Comparison of ENCODE assay signal across 5 fruit fly cellular contexts in the genomic region with DNA sequence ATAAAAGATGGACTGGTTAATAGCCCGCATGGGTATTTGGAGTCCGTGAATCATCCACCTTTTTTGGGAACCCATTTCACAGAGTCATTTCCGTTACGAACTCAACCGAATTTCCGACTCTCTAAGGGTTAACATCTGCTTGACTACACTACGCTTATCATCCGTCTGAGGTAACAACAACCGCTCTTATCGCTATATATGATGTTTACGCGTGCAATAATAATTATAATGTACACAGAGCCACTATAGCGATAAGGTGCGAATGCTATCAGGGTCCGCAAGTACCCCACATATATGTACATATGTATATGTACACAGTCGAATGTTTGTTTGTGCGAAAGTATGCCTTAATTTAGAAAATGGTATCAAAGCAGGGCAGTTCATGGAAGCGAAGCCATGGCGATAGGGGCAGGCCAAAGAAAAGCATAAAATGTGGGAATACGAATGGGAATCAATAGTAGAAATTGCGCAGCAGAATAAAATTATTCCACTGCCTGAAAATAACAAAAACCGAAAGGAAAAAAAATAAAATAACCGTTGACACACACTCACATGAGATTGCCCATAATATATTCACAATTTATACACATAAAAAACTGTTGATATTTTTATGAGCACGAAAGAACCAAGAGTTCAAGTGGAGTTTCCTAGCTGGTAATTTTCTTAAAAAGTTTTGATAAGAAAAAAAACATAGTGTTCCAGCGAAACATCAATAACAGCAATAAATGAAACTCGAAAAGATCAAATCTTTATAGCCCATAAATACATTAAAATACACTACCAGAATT.
TF ChIP-seq lines count a peak whose summit lies in the region.

No protein-coding gene starts in this region.

- TF ChIP-seq CTCF in whole organism, embryonic (GFP tag; optimal IDR thresholded peaks at IDR 0.05; lab: Kevin White, UChicago): peak; percentile 59

TF ChIP-seq in whole organism, adult, 20 proteins besides CTCF, POLR2A, EP300 and RAD21 (continues in another document):
- TF ChIP-seq cnc (optimal IDR thresholded peaks at IDR 0.05; lab: Kevin White, UChicago) (no peak), tj (GFP tag; optimal IDR thresholded peaks at IDR 0.05; lab: Kevin White, UChicago) (peak; percentile 65), kay (GFP tag; lab: Kevin White, UChicago; ENCODE audit: borderline replicate concordance) (peak; percentile 98), Mnt (GFP tag; optimal IDR thresholded peaks at IDR 0.05; lab: Kevin White, UChicago) (peak; percentile 91), CG7101 (tag; optimal IDR thresholded peaks at IDR 0.05; lab: Kevin White, UChicago) (peak; percentile 87), bab1 (GFP tag; optimal IDR thresholded peaks at IDR 0.05; lab: Kevin White, UChicago) (peak; percentile 57), CG7045 (GFP tag; optimal IDR thresholded peaks at IDR 0.05; lab: Kevin White, UChicago) (peak; percentile 80), pad (GFP tag; optimal IDR thresholded peaks at IDR 0.05; lab: Kevin White, UChicago) (peak; percentile 70), CG5204 (GFP tag; optimal IDR thresholded peaks at IDR 0.05; lab: Kevin White, UChicago) (no peak), Clk (GFP tag; optimal IDR thresholded peaks at IDR 0.05; lab: Kevin White, UChicago) (peak; percentile 42), Crg-1 (GFP tag; optimal IDR thresholded peaks at IDR 0.05; lab: Kevin White, UChicago) (peak; percentile 94), Hr96 (GFP tag; optimal IDR thresholded peaks at IDR 0.05; lab: Kevin White, UChicago) (no peak), CG14711 (tag; optimal IDR thresholded peaks at IDR 0.05; lab: Kevin White, UChicago) (peak; percentile 57), ovo (GFP tag; optimal IDR thresholded peaks at IDR 0.05; lab: Kevin White, UChicago) (peak; percentile 93), CG1620 (GFP tag; optimal IDR thresholded peaks at IDR 0.05; lab: Kevin White, UChicago) (peak; percentile 70), cic (GFP tag; optimal IDR thresholded peaks at IDR 0.05; lab: Kevin White, UChicago) (peak; percentile 98)

TF ChIP-seq in whole organism, embryonic, 481 proteins besides CTCF, POLR2A, EP300 and RAD21 (continues in another document):
- TF ChIP-seq CG12942 (GFP tag; optimal IDR thresholded peaks at IDR 0.05; lab: Kevin White, UChicago): peak; percentile 75
- no peak for TF ChIP-seq cato (GFP tag; optimal IDR thresholded peaks at IDR 0.05; lab: Kevin White, UChicago; ENCODE audit: borderline replicate concordance)
- TF ChIP-seq CG1602 (GFP tag; optimal IDR thresholded peaks at IDR 0.05; lab: Kevin White, UChicago): peak; percentile 66
- peak; percentile 62 for TF ChIP-seq CG9215 (GFP tag; IDR thresholded peaks at IDR 0.05; lab: Robert Waterston, UW)
- TF ChIP-seq CG15601 (tag; optimal IDR thresholded peaks at IDR 0.05; lab: Kevin White, UChicago): peak; percentile 96
- TF ChIP-seq CG16815 (GFP tag; optimal IDR thresholded peaks at IDR 0.05; lab: Kevin White, UChicago): no peak
- TF ChIP-seq hb (GFP tag; IDR thresholded peaks at IDR 0.05; lab: Robert Waterston, UW; ENCODE audit: partially characterized antibody): no peak
- TF ChIP-seq CG7357 (GFP tag; IDR thresholded peaks at IDR 0.05; lab: Robert Waterston, UW): peak; percentile 53; the same call in 2 of the 3 replicates
- TF ChIP-seq CG12299 (tag; optimal IDR thresholded peaks at IDR 0.05; lab: Kevin White, UChicago): peak; percentile 93
- TF ChIP-seq NFAT (GFP tag; IDR thresholded peaks at IDR 0.05; lab: Robert Waterston, UW): peak; percentile 47
- TF ChIP-seq chn (GFP tag; optimal IDR thresholded peaks at IDR 0.05; lab: Kevin White, UChicago): peak; percentile 38
- peak; percentile 47 for TF ChIP-seq CG10979 (tag; optimal IDR thresholded peaks at IDR 0.05; lab: Kevin White, UChicago)
- TF ChIP-seq CG42726 (GFP tag; IDR thresholded peaks at IDR 0.05; lab: Robert Waterston, UW; ENCODE audit: partially characterized antibody): no peak
- peak; percentile 88 for TF ChIP-seq CG1233 (GFP tag; optimal IDR thresholded peaks at IDR 0.05; lab: Kevin White, UChicago)
- peak; percentile 82 for TF ChIP-seq CG6854 (GFP tag; optimal IDR thresholded peaks at IDR 0.05; lab: Kevin White, UChicago)

TF ChIP-seq in whole organism, prepupa, 60 proteins besides CTCF, POLR2A, EP300 and RAD21 (continues in another document):
- TF ChIP-seq CG8119 (GFP tag; IDR thresholded peaks at IDR 0.05; lab: Robert Waterston, UW) (0 out of 3 replicates have a peak, but pooled peaks have one; percentile 11), Met (GFP tag; optimal IDR thresholded peaks at IDR 0.05; lab: Kevin White, UChicago) (peak; percentile 18), CG11762 (GFP tag; optimal IDR thresholded peaks at IDR 0.05; lab: Kevin White, UChicago; ENCODE audit: insufficient read depth) (no peak), CG6792 (GFP tag; optimal IDR thresholded peaks at IDR 0.05; lab: Kevin White, UChicago) (peak; percentile 45), Ets21C (GFP tag; optimal IDR thresholded peaks at IDR 0.05; lab: Kevin White, UChicago) (no peak), cyc (GFP tag; optimal IDR thresholded peaks at IDR 0.05; lab: Kevin White, UChicago) (no peak), topi (GFP tag; optimal IDR thresholded peaks at IDR 0.05; lab: Kevin White, UChicago) (no peak), Sox102F (GFP tag; optimal IDR thresholded peaks at IDR 0.05; lab: Kevin White, UChicago) (peak; percentile 62), CG6854 (GFP tag; optimal IDR thresholded peaks at IDR 0.05; lab: Kevin White, UChicago) (peak; percentile 11), Lpt (GFP tag; optimal IDR thresholded peaks at IDR 0.05; lab: Kevin White, UChicago) (peak; percentile 52), CG10669 (GFP tag; optimal IDR thresholded peaks at IDR 0.05; lab: Kevin White, UChicago) (peak; percentile 65), Sox15 (GFP tag; optimal IDR thresholded peaks at IDR 0.05; lab: Kevin White, UChicago) (no peak), CG6808 (GFP tag; optimal IDR thresholded peaks at IDR 0.05; lab: Kevin White, UChicago) (peak; percentile 56), net (GFP tag; optimal IDR thresholded peaks at IDR 0.05; lab: Kevin White, UChicago) (peak; percentile 32), Hr4 (GFP tag; optimal IDR thresholded peaks at IDR 0.05; lab: Kevin White, UChicago) (peak; percentile 28), Sox14 (GFP tag; optimal IDR thresholded peaks at IDR 0.05; lab: Kevin White, UChicago) (no peak), vri (GFP tag; optimal IDR thresholded peaks at IDR 0.05; lab: Kevin White, UChicago) (peak; percentile 99)

TF ChIP-seq in whole organism, pupa, 21 proteins besides CTCF, POLR2A, EP300 and RAD21 (continues in another document):
- 0 out of 3 replicates have a peak, but pooled peaks have one; percentile 26 for TF ChIP-seq fd96Ca (GFP tag; IDR thresholded peaks at IDR 0.05; lab: Robert Waterston, UW)
- TF ChIP-seq CG34367 (tag; optimal IDR thresholded peaks at IDR 0.05; lab: Kevin White, UChicago): peak; percentile 7
- TF ChIP-seq rn (GFP tag; IDR thresholded peaks at IDR 0.05; lab: Robert Waterston, UW): peak; percentile 39; the same call in 1 of the 2 replicates
- TF ChIP-seq CG15710 (tag; optimal IDR thresholded peaks at IDR 0.05; lab: Kevin White, UChicago): peak; percentile 41
- TF ChIP-seq Snoo (tag; optimal IDR thresholded peaks at IDR 0.05; lab: Kevin White, UChicago): no peak
- no peak for TF ChIP-seq CG10348 (GFP tag; IDR thresholded peaks at IDR 0.05; lab: Robert Waterston, UW)
- peak; percentile 85 for TF ChIP-seq CG14655 (GFP tag; optimal IDR thresholded peaks at IDR 0.05; lab: Kevin White, UChicago)
- peak; percentile 20 for TF ChIP-seq CG4496 (GFP tag; IDR thresholded peaks at IDR 0.05; lab: Robert Waterston, UW)
- TF ChIP-seq Pif1A (GFP tag; optimal IDR thresholded peaks at IDR 0.05; lab: Kevin White, UChicago): peak; percentile 72
- peak; percentile 32 for TF ChIP-seq CG8159 (tag; optimal IDR thresholded peaks at IDR 0.05; lab: Kevin White, UChicago)
- TF ChIP-seq CG12605 (GFP tag; IDR thresholded peaks at IDR 0.05; lab: Robert Waterston, UW): peak; percentile 36; the same call in 1 of the 2 replicates
- peak; percentile 87 for TF ChIP-seq CG9948 (tag; optimal IDR thresholded peaks at IDR 0.05; lab: Kevin White, UChicago)
- peak; percentile 85 for TF ChIP-seq CG17806 (tag; optimal IDR thresholded peaks at IDR 0.05; lab: Kevin White, UChicago)
- peak; percentile 15 for TF ChIP-seq Pif1B (GFP tag; optimal IDR thresholded peaks at IDR 0.05; lab: Kevin White, UChicago)
- peak; percentile 23 for TF ChIP-seq gl (tag; optimal IDR thresholded peaks at IDR 0.05; lab: Kevin White, UChicago)
- TF ChIP-seq CG8301 (tag; optimal IDR thresholded peaks at IDR 0.05; lab: Kevin White, UChicago): no peak
- peak; percentile 85 for TF ChIP-seq D1 (tag; optimal IDR thresholded peaks at IDR 0.05; lab: Kevin White, UChicago)
- TF ChIP-seq EcR (GFP tag; optimal IDR thresholded peaks at IDR 0.05; lab: Kevin White, UChicago): peak; percentile 15

TF ChIP-seq in whole organism, wandering third instar larva, 38 proteins besides CTCF, POLR2A, EP300 and RAD21 (continues in another document):
- TF ChIP-seq br (GFP tag; optimal IDR thresholded peaks at IDR 0.05; lab: Kevin White, UChicago): peak; percentile 85
- peak; percentile 89 for TF ChIP-seq rgr (GFP tag; optimal IDR thresholded peaks at IDR 0.05; lab: Kevin White, UChicago)
- TF ChIP-seq h (GFP tag; optimal IDR thresholded peaks at IDR 0.05; lab: Kevin White, UChicago): peak; percentile 92
- TF ChIP-seq Hr78 (GFP tag; optimal IDR thresholded peaks at IDR 0.05; lab: Kevin White, UChicago): no peak
- peak; percentile 32 for TF ChIP-seq HLH106 (tag; optimal IDR thresholded peaks at IDR 0.05; lab: Kevin White, UChicago)
- no peak for TF ChIP-seq fru (GFP tag; optimal IDR thresholded peaks at IDR 0.05; lab: Kevin White, UChicago)
- TF ChIP-seq sv (GFP tag; optimal IDR thresholded peaks at IDR 0.05; lab: Kevin White, UChicago): no peak
- TF ChIP-seq Vsx2 (GFP tag; optimal IDR thresholded peaks at IDR 0.05; lab: Kevin White, UChicago; ENCODE audit: partially characterized antibody): no peak
- TF ChIP-seq Dif (GFP tag; optimal IDR thresholded peaks at IDR 0.05; lab: Kevin White, UChicago; ENCODE audit: partially characterized antibody): no peak
- TF ChIP-seq foxo (GFP tag; optimal IDR thresholded peaks at IDR 0.05; lab: Kevin White, UChicago): peak in 1 of 2 experiments; percentile 68
- TF ChIP-seq dmrt93B (GFP tag; optimal IDR thresholded peaks at IDR 0.05; lab: Kevin White, UChicago): no peak
- no peak for TF ChIP-seq tai (GFP tag; optimal IDR thresholded peaks at IDR 0.05; lab: Kevin White, UChicago)
- peak; percentile 42 for TF ChIP-seq ey (GFP tag; optimal IDR thresholded peaks at IDR 0.05; lab: Kevin White, UChicago)
- no peak for TF ChIP-seq usp (GFP tag; optimal IDR thresholded peaks at IDR 0.05; lab: Kevin White, UChicago)
- TF ChIP-seq brk (GFP tag; optimal IDR thresholded peaks at IDR 0.05; lab: Kevin White, UChicago): peak; percentile 90
- no peak for TF ChIP-seq GATAd (GFP tag; optimal IDR thresholded peaks at IDR 0.05; lab: Kevin White, UChicago)
- no peak for TF ChIP-seq CrebA (GFP tag; optimal IDR thresholded peaks at IDR 0.05; lab: Kevin White, UChicago; ENCODE audit: borderline replicate concordance)
- TF ChIP-seq Myc (optimal IDR thresholded peaks at IDR 0.05; lab: Kevin White, UChicago): no peak
- peak; percentile 61 for TF ChIP-seq dsf (GFP tag; optimal IDR thresholded peaks at IDR 0.05; lab: Kevin White, UChicago; ENCODE audit: borderline replicate concordance)
- TF ChIP-seq Mio (GFP tag; optimal IDR thresholded peaks at IDR 0.05; lab: Kevin White, UChicago): peak; percentile 25
